Fruit fly (Drosophila melanogaster) whole organism, prepupa: ENCODE results near the gene CG9806.

ENCODE experiments used
- CG11902 ChIP-seq: fragments of 200-800 bp; sonication (Bioruptor generic); optimal IDR thresholded peaks from 3 replicates; lab custom pipeline; 2016; ENCODE audit warnings: missing biosample characterization, missing genetic modification characterization
- CG6163 ChIP-seq: fragments of 200-800 bp; sonication (Bioruptor generic); IDR thresholded peaks from 3 replicates; pipeline ENCODE4 v1.3.6; 2022; ENCODE audit warnings: missing biosample characterization, missing genetic modification characterization
- CG6792 ChIP-seq: fragments of 200-800 bp; sonication (Bioruptor generic); optimal IDR thresholded peaks from 3 replicates; lab custom pipeline; 2016; ENCODE audit warnings: missing biosample characterization, missing genetic modification characterization
- Eip93F ChIP-seq: fragments of 200-800 bp; sonication (Bioruptor generic); optimal IDR thresholded peaks from 2 replicates; lab custom pipeline; 2016; ENCODE audit warnings: missing biosample characterization, mild to moderate bottlenecking, missing genetic modification characterization
- Hr4 ChIP-seq: fragments of 200-800 bp; sonication (Bioruptor generic); optimal IDR thresholded peaks from 3 replicates; lab custom pipeline; 2016; ENCODE audit warnings: missing biosample characterization, missing genetic modification characterization
- Lpt ChIP-seq: fragments of 200-800 bp; sonication (Bioruptor generic); optimal IDR thresholded peaks from 3 replicates; lab custom pipeline; 2016; ENCODE audit warnings: missing biosample characterization, missing genetic modification characterization
- Sox102F ChIP-seq: fragments of 200-800 bp; sonication (Bioruptor generic); optimal IDR thresholded peaks from 2 replicates; lab custom pipeline; 2016; ENCODE audit warnings: missing biosample characterization, mild to moderate bottlenecking, missing genetic modification characterization
- Sox15 ChIP-seq: fragments of 200-800 bp; sonication (Bioruptor generic); optimal IDR thresholded peaks from 3 replicates; lab custom pipeline; 2016; ENCODE audit warnings: missing biosample characterization, missing genetic modification characterization
- esn ChIP-seq: fragments of 200-800 bp; sonication (Bioruptor generic); optimal IDR thresholded peaks from 2 replicates; lab custom pipeline; 2016; ENCODE audit warnings: missing biosample characterization, mild to moderate bottlenecking, missing genetic modification characterization, moderate library complexity
- salr ChIP-seq, 2 experiments: fragments of 200-800 bp; sonication (Bioruptor generic); optimal IDR thresholded peaks; 3 replicates each; lab custom pipeline; 2016 to 2018; ENCODE audit warnings: missing biosample characterization in 2 of 2, missing genetic modification characterization in 2 of 2, mild to moderate bottlenecking in 1 of 2

dm6 chrX:10615215-10615614 lies 11.7 kb downstream of the CG9806 start:
- TF ChIP-seq Hr4, result no peak
- TF ChIP-seq CG6163, result no peak
- TF ChIP-seq Sox15 (GFP tag; lab: Kevin White, UChicago), result no peak
- no peak for TF ChIP-seq salr (GFP tag; optimal IDR thresholded peaks at IDR 0.05; lab: Kevin White, UChicago)
- no peak for TF ChIP-seq esn (GFP tag; lab: Kevin White, UChicago)
- no peak for TF ChIP-seq CG6792
- no peak for TF ChIP-seq Eip93F (GFP tag; lab: Kevin White, UChicago)
- TF ChIP-seq Lpt (GFP tag; lab: Kevin White, UChicago), result no peak
- TF ChIP-seq Sox102F (GFP tag; lab: Kevin White, UChicago), result no peak
- TF ChIP-seq CG11902 (GFP tag; lab: Kevin White, UChicago), result no peak
